ENCODE assay signal across 4 fruit fly cellular contexts in the genomic region with DNA sequence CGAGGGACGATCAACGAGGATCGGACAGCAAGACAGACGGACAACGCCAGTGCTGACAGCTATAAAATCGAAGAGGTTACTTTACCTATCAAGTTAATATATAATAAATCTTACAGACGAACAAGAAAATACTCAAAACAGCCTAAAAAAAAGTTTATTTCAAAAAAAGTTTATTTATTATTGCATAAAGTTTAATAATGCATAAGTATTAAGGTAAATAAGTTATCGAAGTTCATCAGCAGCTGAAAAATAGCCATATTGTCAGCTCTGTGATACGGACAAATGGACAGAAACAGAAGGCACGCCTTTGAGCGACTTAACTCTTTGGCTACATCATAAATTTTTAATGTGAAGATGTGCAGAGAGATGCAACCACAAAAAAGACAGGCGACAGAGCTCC.
TF ChIP-seq lines count a peak whose summit lies in the region.

No protein-coding gene starts in this region.

- TF ChIP-seq CTCF in whole organism, embryonic (GFP tag; optimal IDR thresholded peaks at IDR 0.05; lab: Kevin White, UChicago): no peak

TF ChIP-seq in whole organism, embryonic, 481 proteins besides CTCF, POLR2A, EP300 and RAD21 (continues in another document):
- TF ChIP-seq CrebB (tag; optimal IDR thresholded peaks at IDR 0.05; lab: Kevin White, UChicago) (no peak), H2.0 (GFP tag; IDR thresholded peaks at IDR 0.05; lab: Robert Waterston, UW) (no peak), Dek (tag; optimal IDR thresholded peaks at IDR 0.05; lab: Kevin White, UChicago) (no peak), row (GFP tag; IDR thresholded peaks at IDR 0.05; lab: Robert Waterston, UW) (peak; percentile 52), chif (GFP tag; optimal IDR thresholded peaks at IDR 0.05; lab: Kevin White, UChicago) (no peak), lov (optimal IDR thresholded peaks at IDR 0.05; lab: Kevin White, UChicago) (no peak), lov (GFP tag; IDR thresholded peaks at IDR 0.05; lab: Robert Waterston, UW) (no peak), CG9215 (GFP tag; IDR thresholded peaks at IDR 0.05; lab: Robert Waterston, UW) (no peak), CG33557 (GFP tag; optimal IDR thresholded peaks at IDR 0.05; lab: Kevin White, UChicago) (no peak), Ssrp (tag; optimal IDR thresholded peaks at IDR 0.05; lab: Kevin White, UChicago) (peak; percentile 2), CG11504 (tag; optimal IDR thresholded peaks at IDR 0.05; lab: Kevin White, UChicago) (peak; percentile 15), Tbp (GFP tag; optimal IDR thresholded peaks at IDR 0.05; lab: Kevin White, UChicago) (no peak), Ravus (GFP tag; IDR thresholded peaks at IDR 0.05; lab: Robert Waterston, UW) (no peak), CG2116 (GFP tag; optimal IDR thresholded peaks at IDR 0.05; lab: Kevin White, UChicago) (no peak), phol (tag; optimal IDR thresholded peaks at IDR 0.05; lab: Kevin White, UChicago) (peak; percentile 8), CG15514 (GFP tag; optimal IDR thresholded peaks at IDR 0.05; lab: Kevin White, UChicago) (no peak), CG31441 (GFP tag; IDR thresholded peaks at IDR 0.05; lab: Robert Waterston, UW) (no peak), Nf-YC (tag; optimal IDR thresholded peaks at IDR 0.05; lab: Kevin White, UChicago) (no peak), Nf-YB (GFP tag; optimal IDR thresholded peaks at IDR 0.05; lab: Kevin White, UChicago) (no peak), Sry-β (GFP tag; optimal IDR thresholded peaks at IDR 0.05; lab: Kevin White, UChicago) (peak; percentile 91), jigr1 (GFP tag; IDR thresholded peaks at IDR 0.05; lab: Robert Waterston, UW) (no peak), cad (GFP tag; optimal IDR thresholded peaks at IDR 0.05; lab: Kevin White, UChicago) (no peak), ssp (GFP tag; IDR thresholded peaks at IDR 0.05; lab: Robert Waterston, UW) (no peak)

TF ChIP-seq in whole organism, prepupa, 60 proteins besides CTCF, POLR2A, EP300 and RAD21:
- TF ChIP-seq CG10669 (GFP tag; optimal IDR thresholded peaks at IDR 0.05; lab: Kevin White, UChicago) (no peak), CG6808 (GFP tag; optimal IDR thresholded peaks at IDR 0.05; lab: Kevin White, UChicago) (peak; percentile 39), net (GFP tag; optimal IDR thresholded peaks at IDR 0.05; lab: Kevin White, UChicago) (peak; percentile 26), CG10631 (GFP tag; optimal IDR thresholded peaks at IDR 0.05; lab: Kevin White, UChicago) (no peak), fkh (GFP tag; optimal IDR thresholded peaks at IDR 0.05; lab: Kevin White, UChicago) (no peak), topi (GFP tag; optimal IDR thresholded peaks at IDR 0.05; lab: Kevin White, UChicago) (peak; percentile 17), Eip75B (GFP tag; optimal IDR thresholded peaks at IDR 0.05; lab: Kevin White, UChicago) (no peak), spab (GFP tag; optimal IDR thresholded peaks at IDR 0.05; lab: Kevin White, UChicago) (peak; percentile 7), esn (GFP tag; optimal IDR thresholded peaks at IDR 0.05; lab: Kevin White, UChicago) (peak; percentile 5), vri (GFP tag; optimal IDR thresholded peaks at IDR 0.05; lab: Kevin White, UChicago) (peak; percentile 2), Ets96B (tag; optimal IDR thresholded peaks at IDR 0.05; lab: Kevin White, UChicago) (peak; percentile 37), Eip78C (GFP tag; lab: Kevin White, UChicago) (peak; percentile 74), Sox14 (GFP tag; optimal IDR thresholded peaks at IDR 0.05; lab: Kevin White, UChicago) (no peak), eg (GFP tag; IDR thresholded peaks at IDR 0.05; lab: Robert Waterston, UW) (no peak), CG3919 (GFP tag; optimal IDR thresholded peaks at IDR 0.05; lab: Kevin White, UChicago) (peak; percentile 13), CG6163 (GFP tag; IDR thresholded peaks at IDR 0.05; lab: Robert Waterston, UW) (no peak), CG3032 (tag; optimal IDR thresholded peaks at IDR 0.05; lab: Kevin White, UChicago) (peak; percentile 37), CG32006 (GFP tag; optimal IDR thresholded peaks at IDR 0.05; lab: Kevin White, UChicago) (peak; percentile 35), svp (GFP tag; lab: Kevin White, UChicago) (peak; percentile 66), pdm3 (GFP tag; optimal IDR thresholded peaks at IDR 0.05; lab: Kevin White, UChicago) (peak; percentile 44), Met (GFP tag; optimal IDR thresholded peaks at IDR 0.05; lab: Kevin White, UChicago) (peak; percentile 42)

TF ChIP-seq in whole organism, pupa, 21 proteins besides CTCF, POLR2A, EP300 and RAD21:
- TF ChIP-seq CG8301 (tag; optimal IDR thresholded peaks at IDR 0.05; lab: Kevin White, UChicago) (peak; percentile 7), CG15710 (tag; optimal IDR thresholded peaks at IDR 0.05; lab: Kevin White, UChicago) (peak; percentile 37), CG17806 (tag; optimal IDR thresholded peaks at IDR 0.05; lab: Kevin White, UChicago) (peak; percentile 14), D1 (tag; optimal IDR thresholded peaks at IDR 0.05; lab: Kevin White, UChicago) (no peak), Pif1B (GFP tag; optimal IDR thresholded peaks at IDR 0.05; lab: Kevin White, UChicago) (no peak), Snoo (tag; optimal IDR thresholded peaks at IDR 0.05; lab: Kevin White, UChicago) (no peak), CG10348 (GFP tag; IDR thresholded peaks at IDR 0.05; lab: Robert Waterston, UW) (no peak), CG9948 (tag; optimal IDR thresholded peaks at IDR 0.05; lab: Kevin White, UChicago) (peak; percentile 12), EcR (GFP tag; optimal IDR thresholded peaks at IDR 0.05; lab: Kevin White, UChicago) (peak; percentile 17), CG8159 (tag; optimal IDR thresholded peaks at IDR 0.05; lab: Kevin White, UChicago) (peak; percentile 58), CG34367 (tag; optimal IDR thresholded peaks at IDR 0.05; lab: Kevin White, UChicago) (peak; percentile 6), fd96Ca (GFP tag; IDR thresholded peaks at IDR 0.05; lab: Robert Waterston, UW) (no peak), CG14655 (GFP tag; optimal IDR thresholded peaks at IDR 0.05; lab: Kevin White, UChicago) (peak; percentile 14), CG4496 (GFP tag; IDR thresholded peaks at IDR 0.05; lab: Robert Waterston, UW) (no peak), Pif1A (GFP tag; optimal IDR thresholded peaks at IDR 0.05; lab: Kevin White, UChicago) (no peak), CG12605 (GFP tag; IDR thresholded peaks at IDR 0.05; lab: Robert Waterston, UW) (no peak), rn (GFP tag; IDR thresholded peaks at IDR 0.05; lab: Robert Waterston, UW) (no peak)

TF ChIP-seq in whole organism, wandering third instar larva, 38 proteins besides CTCF, POLR2A, EP300 and RAD21:
- no peak for TF ChIP-seq sv (GFP tag; optimal IDR thresholded peaks at IDR 0.05; lab: Kevin White, UChicago)
- TF ChIP-seq dmrt93B (GFP tag; optimal IDR thresholded peaks at IDR 0.05; lab: Kevin White, UChicago): no peak
- no peak for TF ChIP-seq Jra (GFP tag; optimal IDR thresholded peaks at IDR 0.05; lab: Kevin White, UChicago)
- peak; percentile 77 for TF ChIP-seq woc (GFP tag; optimal IDR thresholded peaks at IDR 0.05; lab: Kevin White, UChicago)
- no peak for TF ChIP-seq dsf (GFP tag; optimal IDR thresholded peaks at IDR 0.05; lab: Kevin White, UChicago; ENCODE audit: borderline replicate concordance)
- TF ChIP-seq Dif (GFP tag; optimal IDR thresholded peaks at IDR 0.05; lab: Kevin White, UChicago; ENCODE audit: partially characterized antibody): no peak
- no peak for TF ChIP-seq br (GFP tag; optimal IDR thresholded peaks at IDR 0.05; lab: Kevin White, UChicago)
- peak; percentile 25 for TF ChIP-seq psq (GFP tag; optimal IDR thresholded peaks at IDR 0.05; lab: Kevin White, UChicago)
- peak; percentile 51 for TF ChIP-seq fru (GFP tag; optimal IDR thresholded peaks at IDR 0.05; lab: Kevin White, UChicago)
- TF ChIP-seq rgr (GFP tag; optimal IDR thresholded peaks at IDR 0.05; lab: Kevin White, UChicago): no peak
- TF ChIP-seq OdsH (GFP tag; optimal IDR thresholded peaks at IDR 0.05; lab: Kevin White, UChicago): no peak
- no peak for TF ChIP-seq h (GFP tag; optimal IDR thresholded peaks at IDR 0.05; lab: Kevin White, UChicago)
- no peak for TF ChIP-seq dl (GFP tag; optimal IDR thresholded peaks at IDR 0.05; lab: Kevin White, UChicago; ENCODE audit: insufficient read depth in 1 of 2, partially characterized antibody in 2 of 2)
- TF ChIP-seq Abd-B (GFP tag; optimal IDR thresholded peaks at IDR 0.05; lab: Kevin White, UChicago): no peak
- TF ChIP-seq Myc (optimal IDR thresholded peaks at IDR 0.05; lab: Kevin White, UChicago): peak; percentile 44
- no peak for TF ChIP-seq Vsx2 (GFP tag; optimal IDR thresholded peaks at IDR 0.05; lab: Kevin White, UChicago; ENCODE audit: partially characterized antibody)
- TF ChIP-seq CG32264 (GFP tag; optimal IDR thresholded peaks at IDR 0.05; lab: Kevin White, UChicago): no peak
- TF ChIP-seq brk (GFP tag; optimal IDR thresholded peaks at IDR 0.05; lab: Kevin White, UChicago): peak; percentile 5
- TF ChIP-seq Hr78 (GFP tag; optimal IDR thresholded peaks at IDR 0.05; lab: Kevin White, UChicago): no peak
- TF ChIP-seq Hnf4 (GFP tag; optimal IDR thresholded peaks at IDR 0.05; lab: Kevin White, UChicago): no peak
- TF ChIP-seq N (GFP tag; optimal IDR thresholded peaks at IDR 0.05; lab: Kevin White, UChicago): no peak
- TF ChIP-seq pan (optimal IDR thresholded peaks at IDR 0.05; lab: Kevin White, UChicago): no peak
- no peak for TF ChIP-seq jim (GFP tag; optimal IDR thresholded peaks at IDR 0.05; lab: Kevin White, UChicago)
- no peak for TF ChIP-seq foxo (GFP tag; optimal IDR thresholded peaks at IDR 0.05; lab: Kevin White, UChicago)
- TF ChIP-seq Rel (GFP tag; optimal IDR thresholded peaks at IDR 0.05; lab: Kevin White, UChicago): no peak
- no peak for TF ChIP-seq Rel (tag; optimal IDR thresholded peaks at IDR 0.05; lab: Kevin White, UChicago)
- TF ChIP-seq HLH106 (tag; optimal IDR thresholded peaks at IDR 0.05; lab: Kevin White, UChicago): peak; percentile 35
- TF ChIP-seq Mio (GFP tag; optimal IDR thresholded peaks at IDR 0.05; lab: Kevin White, UChicago): no peak
- TF ChIP-seq CG9705 (GFP tag; optimal IDR thresholded peaks at IDR 0.05; lab: Kevin White, UChicago): no peak
- no peak for TF ChIP-seq lola (GFP tag; optimal IDR thresholded peaks at IDR 0.05; lab: Kevin White, UChicago)
- TF ChIP-seq CrebA (GFP tag; optimal IDR thresholded peaks at IDR 0.05; lab: Kevin White, UChicago; ENCODE audit: borderline replicate concordance): no peak
- TF ChIP-seq Sp1 (GFP tag; optimal IDR thresholded peaks at IDR 0.05; lab: Kevin White, UChicago): peak; percentile 32
- no peak for TF ChIP-seq sage (GFP tag; optimal IDR thresholded peaks at IDR 0.05; lab: Kevin White, UChicago)
